Worm (Caenorhabditis elegans) whole organism, L1 larva: ENCODE results near the gene vha-17.
"Not testable (repeated sequence)": the region's sequence is repeated elsewhere in the genome, so short reads cannot be mapped to it uniquely, and the experiment has no call there.

Source experiments
- C04F5.9 ChIP-seq: sonication (generic microtip); optimal IDR thresholded peaks from 2 replicates; lab custom pipeline; 2016; ENCODE audit warnings: missing genetic modification characterization, missing compliant biosample characterization
- alr-1 ChIP-seq: fragments of 200-800 bp; sonication (Bioruptor generic); optimal IDR thresholded peaks from 2 replicates; lab custom pipeline; 2018; ENCODE audit warnings: borderline replicate concordance, mild to moderate bottlenecking, missing genetic modification characterization, missing compliant biosample characterization
- ces-1 ChIP-seq: fragments of 150-350 bp; optimal IDR thresholded peaks from 2 replicates; lab custom pipeline; 2014; ENCODE audit warnings: missing biosample characterization, missing genetic modification reagents, missing genetic modification characterization
- egl-27 ChIP-seq, 2 experiments: fragments of 150-350 bp in 1 of 2; sonication (generic microtip); optimal IDR thresholded peaks; 3 replicates each; lab custom pipeline; 2017 to 2018; ENCODE audit warnings: missing biosample characterization in 2 of 2, missing genetic modification characterization in 2 of 2, missing genetic modification reagents in 2 of 2
- elt-3 ChIP-seq, 6 experiments: fragments of 150-350 bp in 1 of 6; sonication (generic microtip); optimal IDR thresholded peaks; 2 replicates each; lab custom pipeline; 2017 to 2018; ENCODE audit warnings: missing biosample characterization in 6 of 6, missing genetic modification characterization in 6 of 6, inconsistent platforms in 1 of 6
- fkh-8 ChIP-seq: sonication (generic microtip); optimal IDR thresholded peaks from 2 replicates; lab custom pipeline; 2016; ENCODE audit warnings: mild to moderate bottlenecking, missing genetic modification characterization, missing compliant biosample characterization
- lsy-2 ChIP-seq, 2 experiments: fragments of 150-350 bp; optimal IDR thresholded peaks; 2 replicates each; lab custom pipeline; 2014; ENCODE audit warnings: missing biosample characterization in 2 of 2, missing genetic modification characterization in 2 of 2
- nhr-19 ChIP-seq: fragments of 200-800 bp; sonication (Bioruptor generic); conservative IDR thresholded peaks from 2 replicates; pipeline ENCODE4 v1.3.6; 2022; ENCODE audit warnings: missing genetic modification characterization, missing compliant biosample characterization
- skn-1 ChIP-seq: fragments of 150-350 bp; optimal IDR thresholded peaks from 2 replicates; lab custom pipeline; 2014; ENCODE audit warnings: missing biosample characterization, missing genetic modification characterization
- snpc-4 ChIP-seq: fragments of 150-350 bp; optimal IDR thresholded peaks from 2 replicates; lab custom pipeline; 2014; ENCODE audit warnings: missing biosample characterization, missing genetic modification characterization
- unc-62 ChIP-seq: fragments of 150-350 bp; optimal IDR thresholded peaks from 2 replicates; lab custom pipeline; 2014; ENCODE audit warnings: missing biosample characterization, missing genetic modification reagents, missing genetic modification characterization

- TF ChIP-seq fkh-8 (tag; lab: Kevin White, UChicago); C04F5.9; lsy-2 (tag; optimal IDR thresholded peaks at IDR 0.05; lab: Kevin White, UChicago); elt-3 (tag; optimal IDR thresholded peaks at IDR 0.05; lab: Kevin White, UChicago); alr-1 (tag; lab: Kevin White, UChicago); egl-27 (tag; optimal IDR thresholded peaks at IDR 0.05; lab: Kevin White, UChicago); unc-62 (GFP tag; lab: Kevin White, UChicago); skn-1; snpc-4 (tag; lab: Kevin White, UChicago); ces-1 (GFP tag; lab: Kevin White, UChicago); nhr-19 (GFP tag; lab: Robert Waterston, UW): not testable (repeated sequence)
These were observed 8.8 kb upstream of the vha-17 start, which contains the start of gene F49C12.7 for ce11 chrIV:9312827-9313226.
